Fruit fly (Drosophila melanogaster) whole organism, embryonic: ENCODE measurements around the gene CG43203.
A peak's percentile ranks its signal among the peaks of the same experiment; 100 is the strongest.

Experiments used
- Antp ChIP-seq: fragments of 200-800 bp; sonication (Bioruptor generic); optimal IDR thresholded peaks from 3 replicates; lab custom pipeline; 2016; ENCODE audit warnings: missing biosample characterization, missing genetic modification characterization
- Bgb ChIP-seq: fragments of 200-800 bp; sonication (Bioruptor generic); IDR thresholded peaks from 2 replicates; pipeline ENCODE4 v1.3.6; 2022; ENCODE audit warnings: missing biosample characterization, missing genetic modification characterization; ENCODE audit not compliant: partially characterized antibody
- Bteb2 ChIP-seq: fragments of 200-800 bp; sonication (Bioruptor generic); optimal IDR thresholded peaks from 2 replicates; lab custom pipeline; 2016; ENCODE audit warnings: missing biosample characterization, missing genetic modification characterization
- CG11247 ChIP-seq: fragments of 200-800 bp; sonication (Bioruptor generic); IDR thresholded peaks from 2 replicates; pipeline ENCODE4 v1.3.6; 2022; ENCODE audit warnings: missing biosample characterization, missing genetic modification characterization
- CG11723 ChIP-seq: fragments of 200-800 bp; sonication (Bioruptor generic); optimal IDR thresholded peaks from 2 replicates; lab custom pipeline; 2017; ENCODE audit warnings: missing biosample characterization, mild to moderate bottlenecking, missing genetic modification characterization
- CG12391 ChIP-seq: fragments of 200-800 bp; sonication (Bioruptor generic); optimal IDR thresholded peaks from 3 replicates; lab custom pipeline; 2018; ENCODE audit warnings: missing biosample characterization, mild to moderate bottlenecking, missing genetic modification characterization, moderate library complexity
- CG12744 ChIP-seq: fragments of 200-800 bp; sonication (Bioruptor generic); optimal IDR thresholded peaks from 2 replicates; lab custom pipeline; 2016; ENCODE audit warnings: missing biosample characterization, missing genetic modification characterization
- CG12942 ChIP-seq: fragments of 200-800 bp; sonication (Bioruptor generic); optimal IDR thresholded peaks from 3 replicates; lab custom pipeline; 2016; ENCODE audit warnings: missing biosample characterization, missing genetic modification characterization
- CG13123 ChIP-seq: fragments of 200-800 bp; sonication (Bioruptor generic); optimal IDR thresholded peaks from 2 replicates; lab custom pipeline; 2016; ENCODE audit warnings: missing biosample characterization, missing genetic modification characterization
- CG14860 ChIP-seq: fragments of 200-800 bp; sonication (Bioruptor generic); IDR thresholded peaks from 3 replicates; pipeline ENCODE4 v1.3.6; 2022; ENCODE audit warnings: missing biosample characterization, missing genetic modification characterization; ENCODE audit not compliant: partially characterized antibody
- CG15514 ChIP-seq: fragments of 200-800 bp; sonication (Bioruptor generic); optimal IDR thresholded peaks from 3 replicates; lab custom pipeline; 2017; ENCODE audit warnings: missing biosample characterization, missing genetic modification characterization, mild to moderate bottlenecking, moderate library complexity, missing genetic modification reagents
- CG1603 ChIP-seq: fragments of 200-800 bp; sonication (Bioruptor generic); optimal IDR thresholded peaks from 2 replicates; lab custom pipeline; 2019; ENCODE audit warnings: missing biosample characterization, mild to moderate bottlenecking, missing genetic modification characterization, moderate library complexity
- CG16779 ChIP-seq: fragments of 200-800 bp; sonication (Bioruptor generic); IDR thresholded peaks from 2 replicates; pipeline ENCODE4 v1.3.6; 2022; ENCODE audit warnings: missing biosample characterization, missing genetic modification characterization
- CG2116 ChIP-seq: fragments of 200-800 bp; sonication (Bioruptor generic); optimal IDR thresholded peaks from 3 replicates; lab custom pipeline; 2018; ENCODE audit warnings: missing biosample characterization, mild to moderate bottlenecking, missing genetic modification characterization
- CG2129 ChIP-seq: fragments of 200-800 bp; sonication (Bioruptor generic); IDR thresholded peaks from 2 replicates; pipeline ENCODE4 v1.3.6; 2022; ENCODE audit warnings: missing biosample characterization, missing genetic modification characterization; ENCODE audit not compliant: partially characterized antibody
- CG2199 ChIP-seq: fragments of 200-800 bp; sonication (Bioruptor generic); IDR thresholded peaks from 3 replicates; pipeline ENCODE4 v1.3.6; 2022; ENCODE audit warnings: missing biosample characterization, missing genetic modification characterization
- CG32772 ChIP-seq: fragments of 200-800 bp; sonication (Bioruptor generic); IDR thresholded peaks from 2 replicates; pipeline ENCODE4 v1.3.6; 2022; ENCODE audit warnings: missing biosample characterization, missing genetic modification characterization
- CG3726 ChIP-seq: fragments of 200-800 bp; sonication (Bioruptor generic); IDR thresholded peaks from 3 replicates; pipeline ENCODE4, ENCODE4 v1.3.6; 2022; ENCODE audit warnings: missing biosample characterization, missing genetic modification characterization
- CG4707 ChIP-seq: fragments of 200-800 bp; sonication (Bioruptor generic); optimal IDR thresholded peaks from 2 replicates; lab custom pipeline; 2018; ENCODE audit warnings: missing biosample characterization, mild to moderate bottlenecking, missing genetic modification characterization, moderate library complexity
- CG7745 ChIP-seq: fragments of 200-800 bp; sonication (Bioruptor generic); optimal IDR thresholded peaks from 2 replicates; lab custom pipeline; 2018; ENCODE audit warnings: missing biosample characterization, mild to moderate bottlenecking, missing genetic modification characterization, moderate library complexity
- CG9876 ChIP-seq: fragments of 200-800 bp; sonication (Bioruptor generic); optimal IDR thresholded peaks from 2 replicates; lab custom pipeline; 2016; ENCODE audit warnings: missing biosample characterization, missing genetic modification characterization
- D ChIP-seq, 2 experiments: fragments of 200-800 bp in 1 of 2; fragments of >200 bp in 1 of 2; sonication (Bioruptor generic) in 1 of 2; optimal IDR thresholded peaks; 2 replicates in 1 of 2; 3 replicates in 1 of 2; lab custom pipeline; 2017; ENCODE audit warnings: mild to moderate bottlenecking in 1 of 2, missing biosample characterization in 1 of 2, missing genetic modification characterization in 1 of 2, missing genetic modification reagents in 1 of 2
- Dbx ChIP-seq: fragments of 200-800 bp; sonication (Bioruptor generic); IDR thresholded peaks from 3 replicates; pipeline ENCODE4 v1.3.6; 2022; ENCODE audit warnings: missing biosample characterization, missing genetic modification characterization
- ERR ChIP-seq: fragments of 200-800 bp; sonication (Bioruptor generic); optimal IDR thresholded peaks from 2 replicates; lab custom pipeline; 2016; ENCODE audit warnings: missing biosample characterization, missing genetic modification characterization
- GATAe ChIP-seq: fragments of 200-800 bp; sonication (Bioruptor generic); conservative IDR thresholded peaks from 2 replicates; pipeline ENCODE4 v1.3.6; 2022; ENCODE audit warnings: missing biosample characterization, missing genetic modification characterization
- Hey ChIP-seq: fragments of 200-800 bp; sonication (Bioruptor generic); optimal IDR thresholded peaks from 3 replicates; lab custom pipeline; 2018; ENCODE audit warnings: missing biosample characterization, mild to moderate bottlenecking, missing genetic modification characterization
- Jarid2 ChIP-seq: fragments of 200-800 bp; sonication (Bioruptor generic); optimal IDR thresholded peaks from 3 replicates; lab custom pipeline; 2017; ENCODE audit warnings: mild to moderate bottlenecking, missing biosample characterization, missing genetic modification reagents, missing genetic modification characterization
- MBD-R2 ChIP-seq: fragments of 200-800 bp; sonication (Bioruptor generic); IDR thresholded peaks from 2 replicates; pipeline ENCODE4 v1.3.6; 2022; ENCODE audit warnings: missing biosample characterization, missing genetic modification characterization
- MESR4 ChIP-seq: fragments of 200-800 bp; sonication (Bioruptor generic); optimal IDR thresholded peaks from 2 replicates; lab custom pipeline; 2018; ENCODE audit warnings: missing biosample characterization, mild to moderate bottlenecking, missing genetic modification characterization, moderate library complexity
- NFAT ChIP-seq: fragments of 200-800 bp; sonication (Bioruptor generic); IDR thresholded peaks from 2 replicates; pipeline ENCODE4 v1.3.6; 2022; ENCODE audit warnings: missing biosample characterization, missing genetic modification characterization
- Scr ChIP-seq: fragments of 200-800 bp; sonication (Bioruptor generic); IDR thresholded peaks from 2 replicates; pipeline ENCODE4 v1.3.6; 2022; ENCODE audit warnings: missing biosample characterization, missing genetic modification characterization; ENCODE audit not compliant: partially characterized antibody
- Sox102F ChIP-seq: fragments of 200-800 bp; sonication (Bioruptor generic); optimal IDR thresholded peaks from 2 replicates; lab custom pipeline; 2018; ENCODE audit warnings: missing biosample characterization, mild to moderate bottlenecking, missing genetic modification characterization, moderate library complexity
- Sry-β ChIP-seq: fragments of 200-800 bp; sonication (Bioruptor generic); optimal IDR thresholded peaks from 2 replicates; lab custom pipeline; 2018; ENCODE audit warnings: missing biosample characterization, mild to moderate bottlenecking, missing genetic modification characterization, moderate library complexity
- Ssrp ChIP-seq: fragments of 200-800 bp; sonication (Bioruptor generic); optimal IDR thresholded peaks from 2 replicates; lab custom pipeline; 2018; ENCODE audit warnings: missing biosample characterization, mild to moderate bottlenecking, missing genetic modification characterization, moderate library complexity
- Vsx1 ChIP-seq: fragments of 200-800 bp; sonication (Bioruptor generic); optimal IDR thresholded peaks from 2 replicates; lab custom pipeline; 2017; ENCODE audit warnings: missing biosample characterization, mild to moderate bottlenecking, missing genetic modification characterization, missing genetic modification reagents
- ato ChIP-seq: fragments of 200-800 bp; sonication (Bioruptor generic); IDR thresholded peaks from 2 replicates; pipeline ENCODE4 v1.3.6; 2022; ENCODE audit warnings: missing biosample characterization, missing genetic modification characterization; ENCODE audit not compliant: partially characterized antibody
- bbx ChIP-seq: fragments of 200-800 bp; sonication (Bioruptor generic); IDR thresholded peaks from 2 replicates; pipeline ENCODE4 v1.3.6; 2022; ENCODE audit warnings: missing biosample characterization, missing genetic modification characterization; ENCODE audit not compliant: partially characterized antibody
- cg ChIP-seq: fragments of 200-800 bp; sonication (Bioruptor generic); optimal IDR thresholded peaks from 3 replicates; lab custom pipeline; 2019; ENCODE audit warnings: missing biosample characterization, mild to moderate bottlenecking, missing genetic modification characterization, moderate library complexity
- cwo ChIP-seq: fragments of 200-800 bp; sonication (Bioruptor generic); optimal IDR thresholded peaks from 3 replicates; lab custom pipeline; 2017; ENCODE audit warnings: missing biosample characterization, missing genetic modification characterization, mild to moderate bottlenecking, moderate library complexity, missing genetic modification reagents
- dati ChIP-seq: fragments of 200-800 bp; sonication (Bioruptor generic); IDR thresholded peaks from 2 replicates; pipeline ENCODE4 v1.3.6; 2022; ENCODE audit warnings: missing biosample characterization, missing genetic modification characterization
- dm ChIP-seq: fragments of 200-800 bp; sonication (Bioruptor generic); optimal IDR thresholded peaks from 3 replicates; lab custom pipeline; 2016; ENCODE audit warnings: missing biosample characterization, missing genetic modification characterization
- insv ChIP-seq, 2 experiments: fragments of 200-800 bp; sonication (Bioruptor generic); optimal IDR thresholded peaks; 3 replicates each; lab custom pipeline; 2016 to 2018; ENCODE audit warnings: missing biosample characterization in 2 of 2, missing genetic modification characterization in 2 of 2
- kay ChIP-seq: fragments of 200-800 bp; sonication (Bioruptor generic); optimal IDR thresholded peaks from 2 replicates; lab custom pipeline; 2016; ENCODE audit warnings: missing biosample characterization, missing genetic modification characterization
- knrl ChIP-seq: fragments of 200-800 bp; sonication (Bioruptor generic); IDR thresholded peaks from 3 replicates; pipeline ENCODE4 v1.3.6; 2022; ENCODE audit warnings: missing biosample characterization, missing genetic modification characterization; ENCODE audit not compliant: partially characterized antibody
- maf-S ChIP-seq: fragments of 200-800 bp; sonication (Bioruptor generic); optimal IDR thresholded peaks from 2 replicates; lab custom pipeline; 2016; ENCODE audit warnings: missing biosample characterization, missing genetic modification characterization
- pb ChIP-seq: fragments of 200-800 bp; sonication (Bioruptor generic); optimal IDR thresholded peaks from 3 replicates; lab custom pipeline; 2016; ENCODE audit warnings: missing biosample characterization, missing genetic modification characterization
- rib ChIP-seq: fragments of 200-800 bp; sonication (Bioruptor generic); IDR thresholded peaks from 2 replicates; pipeline ENCODE4 v1.3.6; 2022; ENCODE audit warnings: missing biosample characterization, missing genetic modification characterization
- salm ChIP-seq: fragments of 200-800 bp; sonication (Bioruptor generic); optimal IDR thresholded peaks from 2 replicates; lab custom pipeline; 2018; ENCODE audit warnings: missing biosample characterization, mild to moderate bottlenecking, missing genetic modification characterization
- ttk ChIP-seq: fragments of 200-800 bp; sonication (Bioruptor generic); IDR thresholded peaks from 2 replicates; pipeline ENCODE4 v2.1.2; 2022; ENCODE audit warnings: missing biosample characterization, missing genetic modification characterization
- zen2 ChIP-seq: fragments of 200-800 bp; sonication (Bioruptor generic); IDR thresholded peaks from 3 replicates; pipeline ENCODE4 v1.3.6; 2022; ENCODE audit warnings: missing biosample characterization, missing genetic modification characterization; ENCODE audit not compliant: partially characterized antibody
- zfh2 ChIP-seq: fragments of 200-800 bp; sonication (Bioruptor generic); optimal IDR thresholded peaks from 2 replicates; lab custom pipeline; 2016; ENCODE audit warnings: missing biosample characterization, missing genetic modification characterization

Gene CG43203

DNA sequence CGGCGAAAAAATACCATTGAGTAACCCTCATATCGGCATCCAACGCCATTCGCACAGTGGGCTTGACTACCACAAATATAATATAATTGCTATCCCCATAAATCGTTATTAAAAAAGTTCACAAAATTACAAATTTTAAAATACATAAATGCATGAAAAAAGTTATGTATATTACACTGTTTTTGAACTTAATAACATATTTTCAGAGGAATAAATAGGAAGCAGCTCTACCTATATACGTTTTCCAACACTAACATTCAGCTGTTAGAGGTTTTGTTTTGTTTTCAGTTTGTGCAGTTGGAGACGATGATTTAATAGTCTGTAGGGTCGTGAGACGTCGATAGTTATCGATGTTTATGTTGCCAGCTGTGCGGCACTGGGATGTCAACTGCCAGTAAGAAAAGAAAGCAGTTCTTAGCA, 49.3 kb downstream of the CG43203 start, which contains the start of the genes Ino80 and Aptx (continued):
- peak; percentile 68 for TF ChIP-seq CG2129 (GFP tag; lab: Robert Waterston, UW)
- TF ChIP-seq CG14860 (GFP tag; lab: Robert Waterston, UW) = peak; percentile 93
- TF ChIP-seq NFAT = peak; percentile 89
- TF ChIP-seq GATAe = peak; percentile 76; the same call in 1 of the 2 replicates
- peak; percentile 90 for TF ChIP-seq CG4707
- TF ChIP-seq D (optimal IDR thresholded peaks at IDR 0.05; lab: Kevin White, UChicago) = no peak
- TF ChIP-seq D (GFP tag; optimal IDR thresholded peaks at IDR 0.05; lab: Kevin White, UChicago) = peak; percentile 90
- peak; percentile 92 for TF ChIP-seq ato
- peak; percentile 8 for TF ChIP-seq MESR4
- TF ChIP-seq zfh2 (GFP tag; lab: Kevin White, UChicago) = peak; percentile 96
- peak; percentile 92 for TF ChIP-seq kay (GFP tag; lab: Kevin White, UChicago)
- TF ChIP-seq Ssrp (tag; lab: Kevin White, UChicago) = peak; percentile 96
- peak; percentile 93 for TF ChIP-seq ttk (GFP tag; lab: Robert Waterston, UW)
- peak; percentile 92 for TF ChIP-seq Antp
- peak; percentile 91 for TF ChIP-seq maf-S (GFP tag; lab: Kevin White, UChicago)
- peak; percentile 90 for TF ChIP-seq CG13123 (GFP tag; lab: Kevin White, UChicago)
- peak; percentile 72 for TF ChIP-seq CG16779
- no peak for TF ChIP-seq cg
- peak; percentile 78 for TF ChIP-seq cwo (GFP tag; lab: Kevin White, UChicago)
- TF ChIP-seq CG32772 = peak; percentile 95
- peak; percentile 87 for TF ChIP-seq CG12744 (GFP tag; lab: Kevin White, UChicago)
- peak; percentile 74 for TF ChIP-seq ERR (GFP tag; lab: Kevin White, UChicago)
- TF ChIP-seq Bgb (GFP tag; lab: Robert Waterston, UW) = peak; percentile 97
- TF ChIP-seq CG1603 = peak; percentile 82
- TF ChIP-seq salm (tag; lab: Kevin White, UChicago) = peak; percentile 78
- peak; percentile 86 for TF ChIP-seq dm (GFP tag; lab: Kevin White, UChicago)
- TF ChIP-seq Vsx1 (GFP tag; lab: Kevin White, UChicago) = no peak
- TF ChIP-seq dati = peak; percentile 84
- peak; percentile 91 for TF ChIP-seq CG3726 (GFP tag; lab: Robert Waterston, UW)
- peak; percentile 97 for TF ChIP-seq Dbx
- peak in 1 of 2 experiments; percentile 68 for TF ChIP-seq insv (GFP tag; optimal IDR thresholded peaks at IDR 0.05; lab: Kevin White, UChicago)
- peak; percentile 92 for TF ChIP-seq CG11247 (GFP tag; lab: Robert Waterston, UW)
- peak; percentile 92 for TF ChIP-seq Bteb2 (GFP tag; lab: Kevin White, UChicago)
- TF ChIP-seq CG2116 (GFP tag; lab: Kevin White, UChicago) = peak; percentile 96
- TF ChIP-seq CG9876 = peak; percentile 86
- no peak for TF ChIP-seq CG7745

DNA sequence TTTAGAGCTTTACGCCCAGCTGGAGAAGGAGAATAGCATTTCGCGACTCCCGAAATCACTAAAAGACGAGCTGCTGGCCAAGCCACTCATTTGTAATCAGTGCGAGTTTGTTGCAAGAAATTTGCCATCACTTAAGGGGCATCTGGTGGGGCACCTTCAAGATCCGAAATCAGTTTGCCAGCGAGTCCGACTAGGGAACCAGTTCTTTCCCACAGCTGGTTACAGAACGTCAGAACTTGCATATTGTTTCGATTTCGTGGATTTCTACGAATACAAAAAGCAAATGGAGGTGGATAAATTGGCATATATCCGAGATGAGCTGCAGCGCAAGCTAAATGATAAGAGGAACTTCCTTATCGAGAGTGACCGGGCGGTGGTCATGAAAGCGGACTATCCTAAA, 50.4 kb downstream of the CG43203 start:
- no peak for TF ChIP-seq Hey (tag; lab: Kevin White, UChicago)
- TF ChIP-seq CG12391 (tag; lab: Kevin White, UChicago) = no peak
- TF ChIP-seq rib (GFP tag; lab: Robert Waterston, UW) = no peak
- peak; percentile 25; the same call in 1 of the 3 replicates for TF ChIP-seq knrl (GFP tag; lab: Robert Waterston, UW)
- TF ChIP-seq CG15514 (GFP tag; lab: Kevin White, UChicago) = peak; percentile 98
- TF ChIP-seq pb = no peak
- no peak for TF ChIP-seq Jarid2 (GFP tag; lab: Kevin White, UChicago)
- peak; percentile 63 for TF ChIP-seq MBD-R2 (GFP tag; lab: Robert Waterston, UW)
- TF ChIP-seq CG2199 (GFP tag; lab: Robert Waterston, UW) = 0 out of 3 replicates have a peak, but pooled peaks have one; percentile 17
- 0 out of 3 replicates have a peak, but pooled peaks have one; percentile 22 for TF ChIP-seq zen2 (GFP tag; lab: Robert Waterston, UW)
- TF ChIP-seq CG11723 (GFP tag; lab: Kevin White, UChicago) = no peak
- peak; percentile 24 for TF ChIP-seq Sry-β (GFP tag; lab: Kevin White, UChicago)
- peak; percentile 34 for TF ChIP-seq Scr (GFP tag; lab: Robert Waterston, UW)
- no peak for TF ChIP-seq Sox102F (GFP tag; lab: Kevin White, UChicago)
- TF ChIP-seq CG12942 (GFP tag; lab: Kevin White, UChicago) = no peak
- TF ChIP-seq bbx = 0 out of 2 replicates have a peak, but pooled peaks have one; percentile 23
